Fruit fly (Drosophila melanogaster): Measurements from ENCODE around the gene SMC5.
A peak's percentile ranks its signal among the peaks of the same experiment; 100 is the strongest.

Gene SMC5

DNA sequence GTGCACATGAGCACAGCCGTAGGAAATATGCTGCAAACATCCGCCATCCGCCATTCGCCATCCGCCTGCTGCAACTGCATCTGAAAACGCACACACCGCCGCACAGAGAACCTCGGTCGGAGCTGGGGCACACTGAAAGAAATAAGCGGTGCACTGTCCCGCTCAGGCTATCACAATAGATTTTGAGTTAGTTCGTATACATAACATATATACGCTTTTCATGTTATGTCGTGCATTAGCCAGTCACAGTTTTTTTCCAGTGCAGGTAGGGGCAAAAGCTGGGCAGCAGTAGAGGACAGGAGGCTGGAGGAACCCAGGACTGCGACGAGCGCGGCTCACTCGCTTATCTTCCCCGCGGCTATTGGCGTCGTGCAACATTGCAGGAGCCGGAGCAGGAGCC is 25.4 kb downstream of the SMC5 start (continued):
- TF ChIP-seq CG6792 (GFP tag; optimal IDR thresholded peaks at IDR 0.05) (peak; percentile 44), salr (GFP tag; optimal IDR thresholded peaks at IDR 0.05) (peak in 1 of 2 experiments; percentile 37), CG1621 (tag; optimal IDR thresholded peaks at IDR 0.05) (peak; percentile 53), Eip93F (GFP tag; optimal IDR thresholded peaks at IDR 0.05) (no peak), CG6276 (GFP tag; optimal IDR thresholded peaks at IDR 0.05) (no peak), CG3919 (GFP tag; optimal IDR thresholded peaks at IDR 0.05) (peak; percentile 68), svp (GFP tag) (peak; percentile 82), CG31627 (GFP tag; optimal IDR thresholded peaks at IDR 0.05) (peak; percentile 67), Eip78C (GFP tag) (peak; percentile 81), Met (GFP tag; optimal IDR thresholded peaks at IDR 0.05) (peak; percentile 71), Hr38 (GFP tag; optimal IDR thresholded peaks at IDR 0.05) (no peak), Ets21C (GFP tag; optimal IDR thresholded peaks at IDR 0.05) (peak; percentile 33), Sox102F (GFP tag; optimal IDR thresholded peaks at IDR 0.05) (peak; percentile 67), CG11762 (GFP tag; optimal IDR thresholded peaks at IDR 0.05; ENCODE audit: insufficient read depth) (peak; percentile 16), net (GFP tag; optimal IDR thresholded peaks at IDR 0.05) (peak; percentile 15), dac (GFP tag; optimal IDR thresholded peaks at IDR 0.05) (no peak), CG6163 (GFP tag; IDR thresholded peaks at IDR 0.05) (peak; percentile 72; the same call in 2 of the 3 replicates), CG11294 (GFP tag; IDR thresholded peaks at IDR 0.05) (no peak), CG10669 (GFP tag; optimal IDR thresholded peaks at IDR 0.05) (peak; percentile 51), pdm3 (GFP tag; optimal IDR thresholded peaks at IDR 0.05) (peak; percentile 61), fd85E (GFP tag; optimal IDR thresholded peaks at IDR 0.05) (no peak), CG3032 (tag; optimal IDR thresholded peaks at IDR 0.05) (peak; percentile 48), lz (GFP tag; optimal IDR thresholded peaks at IDR 0.05) (peak; percentile 57), Sox15 (GFP tag; optimal IDR thresholded peaks at IDR 0.05) (peak; percentile 16), achi (GFP tag; optimal IDR thresholded peaks at IDR 0.05) (peak; percentile 42), cyc (GFP tag; optimal IDR thresholded peaks at IDR 0.05) (peak; percentile 71), fd59A (GFP tag; optimal IDR thresholded peaks at IDR 0.05) (peak; percentile 54), vri (GFP tag; optimal IDR thresholded peaks at IDR 0.05) (peak; percentile 46), ss (GFP tag; optimal IDR thresholded peaks at IDR 0.05) (peak; percentile 32 to 35), CG8632 (GFP tag; optimal IDR thresholded peaks at IDR 0.05) (peak; percentile 35), CG9139 (GFP tag; optimal IDR thresholded peaks at IDR 0.05) (no peak), Eip75B (GFP tag; optimal IDR thresholded peaks at IDR 0.05) (peak; percentile 59), dsx (GFP tag; optimal IDR thresholded peaks at IDR 0.05; ENCODE audit: poor library complexity, severe bottlenecking) (peak; percentile 54), CG10631 (GFP tag; optimal IDR thresholded peaks at IDR 0.05) (peak; percentile 55), esn (GFP tag; optimal IDR thresholded peaks at IDR 0.05) (peak; percentile 74), CG11902 (GFP tag; optimal IDR thresholded peaks at IDR 0.05) (peak; percentile 40), CG8119 (GFP tag; IDR thresholded peaks at IDR 0.05) (0 out of 3 replicates have a peak, but pooled peaks have one; percentile 22)

DNA sequence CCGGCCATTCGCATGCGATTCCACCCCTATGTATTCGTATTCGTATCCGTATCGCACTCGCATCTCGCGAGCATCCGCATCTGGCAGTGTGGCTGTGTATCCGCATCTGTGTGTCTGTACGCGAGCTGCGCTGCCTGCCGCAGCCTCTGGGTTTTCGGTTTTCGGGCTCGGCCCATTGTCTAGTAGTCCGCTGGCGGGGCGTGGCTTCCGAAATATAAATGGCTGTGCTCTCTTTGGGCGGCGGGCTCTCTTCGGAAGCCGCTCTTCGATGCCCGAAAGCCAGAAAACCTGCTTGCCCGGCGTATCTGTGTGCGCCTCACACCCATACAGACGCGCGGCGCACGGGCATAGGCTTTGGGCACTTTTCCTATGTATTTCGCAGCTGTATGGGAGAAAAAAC is 29.4 kb downstream of the SMC5 start:
- TF ChIP-seq pdm3 (GFP tag; optimal IDR thresholded peaks at IDR 0.05), result no peak
- TF ChIP-seq ss (GFP tag; optimal IDR thresholded peaks at IDR 0.05), result peak in 1 of 2 experiments; percentile 3
- TF ChIP-seq CG10631 (GFP tag; optimal IDR thresholded peaks at IDR 0.05), result no peak
- no peak for TF ChIP-seq fkh (GFP tag; optimal IDR thresholded peaks at IDR 0.05)
- peak; percentile 46 for TF ChIP-seq Eip78C (GFP tag)
- peak; percentile 33; the same call in 2 of the 3 replicates for TF ChIP-seq CG8119 (GFP tag; IDR thresholded peaks at IDR 0.05)
- peak; percentile 6 for TF ChIP-seq svp (GFP tag)
- TF ChIP-seq CG6854 (GFP tag; optimal IDR thresholded peaks at IDR 0.05), result no peak
- no peak for TF ChIP-seq net (GFP tag; optimal IDR thresholded peaks at IDR 0.05)
- no peak for TF ChIP-seq spab (GFP tag; optimal IDR thresholded peaks at IDR 0.05)
